Fruit fly (Drosophila melanogaster) whole organism, pupa: ENCODE measurements around the gene mTTF.

Source experiments
- CG10348 ChIP-seq: fragments of 200-800 bp; sonication (Bioruptor generic); IDR thresholded peaks from 2 replicates; pipeline ENCODE4 v1.3.6; 2022; ENCODE audit warnings: missing biosample characterization, missing genetic modification characterization
- CG12605 ChIP-seq: fragments of 200-800 bp; sonication (Bioruptor generic); IDR thresholded peaks from 2 replicates; pipeline ENCODE4 v1.3.6; 2022; ENCODE audit warnings: missing biosample characterization, missing genetic modification characterization
- CG13204 ChIP-seq: fragments of 200-800 bp; sonication (Bioruptor generic); optimal IDR thresholded peaks from 2 replicates; lab custom pipeline; 2018; ENCODE audit warnings: missing biosample characterization, mild to moderate bottlenecking, missing genetic modification characterization, moderate library complexity
- CG14655 ChIP-seq: fragments of 200-800 bp; sonication (Bioruptor generic); optimal IDR thresholded peaks from 3 replicates; lab custom pipeline; 2017; ENCODE audit warnings: mild to moderate bottlenecking, missing biosample characterization, missing genetic modification reagents, missing genetic modification characterization
- CG15710 ChIP-seq: fragments of 200-800 bp; sonication (Bioruptor generic); optimal IDR thresholded peaks from 2 replicates; lab custom pipeline; 2018; ENCODE audit warnings: missing biosample characterization, mild to moderate bottlenecking, missing genetic modification characterization, moderate library complexity
- CG17806 ChIP-seq: fragments of 200-800 bp; sonication (Bioruptor generic); optimal IDR thresholded peaks from 2 replicates; lab custom pipeline; 2018; ENCODE audit warnings: missing biosample characterization, mild to moderate bottlenecking, missing genetic modification characterization, moderate library complexity
- CG32121 ChIP-seq: fragments of 200-800 bp; sonication (Bioruptor generic); IDR thresholded peaks from 2 replicates; pipeline ENCODE4 v1.3.6; 2022; ENCODE audit warnings: missing biosample characterization, missing genetic modification characterization
- CG34367 ChIP-seq: fragments of 200-800 bp; sonication (Bioruptor generic); optimal IDR thresholded peaks from 2 replicates; lab custom pipeline; 2018; ENCODE audit warnings: missing biosample characterization, mild to moderate bottlenecking, missing genetic modification characterization
- CG4496 ChIP-seq: fragments of 200-800 bp; sonication (Bioruptor generic); IDR thresholded peaks from 3 replicates; pipeline ENCODE4 v1.3.6; 2022; ENCODE audit warnings: missing biosample characterization, missing genetic modification characterization
- CG8159 ChIP-seq: fragments of 200-800 bp; sonication (Bioruptor generic); optimal IDR thresholded peaks from 3 replicates; lab custom pipeline; 2018; ENCODE audit warnings: missing biosample characterization, mild to moderate bottlenecking, missing genetic modification characterization, moderate library complexity
- CG8301 ChIP-seq: fragments of 200-800 bp; sonication (Bioruptor generic); optimal IDR thresholded peaks from 2 replicates; lab custom pipeline; 2018; ENCODE audit warnings: missing biosample characterization, mild to moderate bottlenecking, missing genetic modification characterization
- CG9948 ChIP-seq: fragments of 200-800 bp; sonication (Bioruptor generic); optimal IDR thresholded peaks from 2 replicates; lab custom pipeline; 2018; ENCODE audit warnings: missing biosample characterization, mild to moderate bottlenecking, missing genetic modification characterization, moderate library complexity
- D1 ChIP-seq: fragments of 200-800 bp; sonication (Bioruptor generic); optimal IDR thresholded peaks from 2 replicates; lab custom pipeline; 2018; ENCODE audit warnings: missing biosample characterization, mild to moderate bottlenecking, missing genetic modification characterization, moderate library complexity
- EcR ChIP-seq: fragments of 200-800 bp; sonication (Bioruptor generic); optimal IDR thresholded peaks from 3 replicates; lab custom pipeline; 2019; ENCODE audit warnings: missing biosample characterization, missing genetic modification characterization, mild to moderate bottlenecking, moderate library complexity, missing genetic modification reagents
- Ets98B ChIP-seq: fragments of 200-800 bp; sonication (Bioruptor generic); IDR thresholded peaks from 2 replicates; pipeline ENCODE4 v1.3.6; 2022; ENCODE audit warnings: missing biosample characterization, missing genetic modification characterization
- Pif1A ChIP-seq: fragments of 200-800 bp; sonication (Bioruptor generic); optimal IDR thresholded peaks from 3 replicates; lab custom pipeline; 2016; ENCODE audit warnings: missing biosample characterization, missing genetic modification characterization
- Pif1B ChIP-seq: fragments of 200-800 bp; sonication (Bioruptor generic); optimal IDR thresholded peaks from 3 replicates; lab custom pipeline; 2016; ENCODE audit warnings: missing biosample characterization, missing genetic modification characterization
- Snoo ChIP-seq: fragments of 200-800 bp; sonication (Bioruptor generic); optimal IDR thresholded peaks from 3 replicates; lab custom pipeline; 2017; ENCODE audit warnings: missing biosample characterization, mild to moderate bottlenecking, missing genetic modification characterization, inconsistent platforms
- fd96Ca ChIP-seq: fragments of 200-800 bp; sonication (Bioruptor generic); IDR thresholded peaks from 3 replicates; pipeline ENCODE4 v1.3.6; 2022; ENCODE audit warnings: missing biosample characterization, missing genetic modification characterization
- gl ChIP-seq: fragments of 200-800 bp; sonication (Bioruptor generic); optimal IDR thresholded peaks from 2 replicates; lab custom pipeline; 2018; ENCODE audit warnings: missing biosample characterization, mild to moderate bottlenecking, missing genetic modification characterization
- rn ChIP-seq: fragments of 200-800 bp; sonication (Bioruptor generic); IDR thresholded peaks from 2 replicates; pipeline ENCODE4 v1.3.6; 2022; ENCODE audit warnings: missing biosample characterization, missing genetic modification characterization

Gene mTTF

DNA sequence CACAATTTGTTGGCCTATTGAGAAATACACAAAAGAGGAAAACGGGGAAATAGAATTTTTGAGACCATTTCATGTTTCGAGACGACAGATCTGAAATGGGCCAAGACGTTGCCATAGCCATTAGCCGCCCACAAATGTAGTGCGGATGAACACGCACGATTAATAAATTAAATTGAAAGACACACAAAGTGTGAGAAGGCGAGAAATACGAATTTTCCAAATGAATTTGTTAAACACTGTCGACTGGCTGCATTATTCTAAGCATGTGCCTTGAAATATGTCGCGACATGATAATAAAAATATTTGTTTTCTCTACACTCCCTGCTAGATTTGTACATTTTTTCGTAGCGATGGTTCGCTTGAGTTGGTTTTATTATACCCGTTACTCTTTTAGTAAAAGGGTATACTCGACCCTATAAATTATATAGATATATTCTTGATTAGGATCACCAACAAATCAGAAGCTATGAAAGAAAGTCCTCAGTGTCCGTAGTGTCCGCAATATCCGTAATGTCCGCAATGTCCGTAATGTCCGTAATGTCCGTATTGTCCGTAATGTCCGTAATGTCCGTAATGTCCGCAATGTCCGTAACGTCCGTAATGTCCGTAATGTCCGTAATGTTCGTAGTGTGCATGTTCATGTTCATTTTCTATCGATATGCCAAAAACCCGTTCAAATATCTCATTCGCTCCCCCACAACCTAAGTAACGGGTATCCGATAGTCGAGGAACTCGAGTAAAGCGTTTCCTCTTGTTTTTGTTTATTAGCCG, 28.1 kb upstream of the mTTF start:
- no peak for TF ChIP-seq D1 (tag; lab: Kevin White, UChicago)
- no peak for TF ChIP-seq Pif1A (GFP tag; lab: Kevin White, UChicago)
- TF ChIP-seq CG12605 (GFP tag; lab: Robert Waterston, UW) = no peak
- TF ChIP-seq gl = no peak
- no peak for TF ChIP-seq CG32121 (GFP tag; lab: Robert Waterston, UW)
- TF ChIP-seq CG17806 = no peak
- no peak for TF ChIP-seq Snoo
- TF ChIP-seq Pif1B (GFP tag; lab: Kevin White, UChicago) = no peak
- no peak for TF ChIP-seq CG10348 (GFP tag; lab: Robert Waterston, UW)
- TF ChIP-seq CG4496 = no peak

DNA sequence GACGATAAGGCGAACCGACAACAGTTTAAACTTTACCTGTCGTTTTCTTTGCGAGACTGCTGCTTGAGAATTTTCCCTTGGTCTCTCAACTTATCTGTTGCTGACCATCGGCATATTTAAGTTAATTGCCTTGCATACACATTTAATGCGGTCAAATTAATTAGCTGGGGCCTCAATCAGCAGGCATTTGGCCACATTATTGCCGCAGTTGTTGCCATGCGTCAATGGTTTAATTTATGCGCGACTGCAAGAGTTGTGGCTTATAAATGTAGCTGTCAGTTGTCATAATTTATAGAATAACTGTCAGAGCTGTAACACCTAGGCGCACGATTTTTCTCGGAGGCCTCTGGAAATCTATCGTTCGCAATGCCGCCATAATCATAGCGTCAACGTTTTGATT, 25.4 kb upstream of the mTTF start:
- TF ChIP-seq CG8301 (tag; lab: Kevin White, UChicago) (no peak), CG4496 (no peak)

DNA sequence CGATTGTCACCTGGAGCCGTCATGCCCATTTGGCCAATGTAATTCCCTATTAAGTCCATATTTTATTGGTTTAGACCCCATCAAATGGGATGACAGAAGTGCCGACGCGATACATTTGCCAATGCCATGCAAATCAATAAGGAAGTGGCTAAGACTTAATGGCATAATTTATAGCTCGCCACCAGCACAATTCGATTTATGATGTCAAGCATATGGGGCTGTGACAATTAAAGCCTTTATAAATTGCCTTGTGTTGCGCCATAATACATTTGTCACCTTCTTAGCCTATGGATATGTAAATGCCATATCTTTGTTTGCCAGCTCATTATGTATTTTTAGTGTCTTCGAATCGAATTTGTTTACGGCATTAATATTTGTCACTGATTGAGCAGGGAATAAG, 24.7 kb upstream of the mTTF start:
- TF ChIP-seq CG12605 (GFP tag; lab: Robert Waterston, UW) (no peak), rn (GFP tag; lab: Robert Waterston, UW) (no peak), CG13204 (GFP tag; lab: Kevin White, UChicago) (no peak), CG10348 (GFP tag; lab: Robert Waterston, UW) (no peak), CG8301 (tag; lab: Kevin White, UChicago) (no peak), EcR (GFP tag; lab: Kevin White, UChicago) (no peak), CG9948 (tag; lab: Kevin White, UChicago) (no peak), Pif1A (GFP tag; lab: Kevin White, UChicago) (no peak), Snoo (no peak), CG4496 (no peak), CG34367 (tag; lab: Kevin White, UChicago) (no peak), fd96Ca (GFP tag; lab: Robert Waterston, UW) (no peak), CG32121 (GFP tag; lab: Robert Waterston, UW) (no peak), gl (no peak)

DNA sequence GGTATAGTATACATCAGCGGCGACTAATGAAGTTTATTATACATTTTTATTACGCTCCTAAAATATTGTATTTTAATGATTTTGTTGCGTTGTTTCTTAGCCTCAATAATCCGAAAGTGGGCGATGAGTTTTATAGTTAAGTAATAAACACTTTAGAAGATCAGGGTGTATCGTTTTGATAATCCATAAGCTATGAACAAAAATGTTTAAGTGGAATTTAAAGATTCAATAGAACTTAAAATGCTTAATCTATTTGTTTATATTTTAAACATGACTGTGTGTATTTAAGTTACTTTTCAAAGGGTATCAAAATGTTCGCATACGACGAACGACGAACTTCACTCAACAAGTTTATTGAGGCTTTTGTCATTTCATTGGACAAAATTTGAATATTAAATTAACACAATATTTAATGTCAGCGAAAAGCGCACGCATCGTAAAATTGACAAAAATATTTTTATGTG, 23.7 kb upstream of the mTTF start:
- TF ChIP-seq CG4496 (no peak), Pif1A (GFP tag; lab: Kevin White, UChicago) (peak; percentile 0), rn (GFP tag; lab: Robert Waterston, UW) (no peak), CG12605 (GFP tag; lab: Robert Waterston, UW) (0 out of 2 replicates have a peak, but pooled peaks have one; percentile 4)

DNA sequence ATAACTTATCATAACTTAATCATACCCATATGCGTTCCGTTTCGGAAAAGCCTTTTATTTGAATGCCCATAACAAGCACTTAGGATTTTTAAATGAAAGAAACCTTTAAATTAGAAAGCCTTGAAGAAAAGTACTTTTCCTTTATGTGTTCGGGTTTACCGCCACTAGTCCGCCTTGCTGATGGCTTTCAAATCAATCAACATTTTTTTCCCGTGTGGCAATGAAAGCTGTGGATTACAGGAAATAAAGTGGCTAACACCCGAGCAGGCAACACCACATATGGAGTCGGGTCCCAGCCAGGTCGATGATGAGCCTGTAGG, 22.1 kb upstream of the mTTF start:
- TF ChIP-seq CG8159 (tag; lab: Kevin White, UChicago) (peak; percentile 16), fd96Ca (GFP tag; lab: Robert Waterston, UW) (no peak), CG8301 (tag; lab: Kevin White, UChicago) (peak; percentile 46), CG9948 (tag; lab: Kevin White, UChicago) (peak; percentile 34), CG17806 (peak; percentile 5), gl (no peak), Pif1A (GFP tag; lab: Kevin White, UChicago) (peak; percentile 26), CG15710 (tag; lab: Kevin White, UChicago) (no peak), CG34367 (tag; lab: Kevin White, UChicago) (peak; percentile 17), CG14655 (GFP tag; lab: Kevin White, UChicago) (peak; percentile 70), D1 (tag; lab: Kevin White, UChicago) (no peak)

DNA sequence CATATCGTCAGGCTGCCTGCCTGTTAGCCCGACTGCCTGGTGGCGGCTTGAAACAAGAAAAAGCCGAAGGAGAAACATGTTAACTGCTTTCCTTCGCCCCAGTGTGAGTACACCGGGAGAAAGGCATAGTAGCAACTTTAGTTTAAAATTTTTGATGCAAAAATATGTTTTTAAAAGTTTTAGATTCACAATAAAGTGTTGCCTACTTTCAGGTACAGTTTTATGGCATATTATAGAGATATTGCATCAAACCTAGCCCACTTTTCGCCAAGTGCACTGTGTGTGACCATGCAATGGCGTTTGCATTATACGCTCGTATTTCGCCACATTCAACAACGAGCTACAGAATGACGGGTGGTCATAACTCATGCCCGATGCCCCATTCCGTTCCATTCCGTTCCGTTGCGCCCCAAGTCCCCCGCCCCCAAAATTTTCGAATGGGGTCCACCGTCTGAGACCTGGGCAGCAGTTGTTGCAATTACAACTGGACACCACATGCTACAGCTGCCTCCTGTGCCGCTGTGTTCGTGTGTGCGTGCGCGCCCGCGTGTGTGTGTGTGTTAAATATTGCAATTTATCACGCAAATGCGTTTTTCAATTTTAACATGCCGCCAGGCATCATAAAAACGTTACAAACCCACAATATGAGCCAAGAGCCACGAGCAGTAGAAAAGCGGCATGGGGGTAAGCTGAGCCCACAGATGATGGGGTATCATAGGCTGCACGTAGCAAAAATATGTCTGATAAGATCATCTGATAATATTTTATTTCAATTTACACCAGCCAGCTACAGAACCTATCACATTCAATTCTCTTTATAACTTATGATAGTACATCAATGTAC, 21.6 kb upstream of the mTTF start:
- peak; percentile 97 for TF ChIP-seq CG4496
- TF ChIP-seq gl = peak; percentile 91
- peak; percentile 66 for TF ChIP-seq D1 (tag; lab: Kevin White, UChicago)
- TF ChIP-seq Pif1B (GFP tag; lab: Kevin White, UChicago) = peak; percentile 60
- peak; percentile 96 for TF ChIP-seq CG12605 (GFP tag; lab: Robert Waterston, UW)
- peak; percentile 79 for TF ChIP-seq CG13204 (GFP tag; lab: Kevin White, UChicago)
- peak; percentile 94 for TF ChIP-seq CG9948 (tag; lab: Kevin White, UChicago)
- peak; percentile 98 for TF ChIP-seq fd96Ca (GFP tag; lab: Robert Waterston, UW)
- TF ChIP-seq Pif1A (GFP tag; lab: Kevin White, UChicago) = peak; percentile 98
- TF ChIP-seq CG34367 (tag; lab: Kevin White, UChicago) = peak; percentile 93
- peak; percentile 94 for TF ChIP-seq Snoo
- peak; percentile 96 for TF ChIP-seq CG14655 (GFP tag; lab: Kevin White, UChicago)
- TF ChIP-seq Ets98B (GFP tag; lab: Robert Waterston, UW) = peak; percentile 97
- peak; percentile 90 for TF ChIP-seq rn (GFP tag; lab: Robert Waterston, UW)
- TF ChIP-seq CG32121 (GFP tag; lab: Robert Waterston, UW) = peak; percentile 97
- TF ChIP-seq CG8301 (tag; lab: Kevin White, UChicago) = peak; percentile 96
- TF ChIP-seq CG17806 = peak; percentile 94
- TF ChIP-seq CG15710 (tag; lab: Kevin White, UChicago) = peak; percentile 90
- TF ChIP-seq CG8159 (tag; lab: Kevin White, UChicago) = peak; percentile 93
- TF ChIP-seq EcR (GFP tag; lab: Kevin White, UChicago) = no peak
- TF ChIP-seq CG10348 (GFP tag; lab: Robert Waterston, UW) = no peak; the same call in 1 of the 2 replicates
- TF ChIP-seq, all 21 proteins: peak for 19
